Worm (Caenorhabditis elegans): Measurements from ENCODE around the gene sdz-23.

ce11 chrV:8130149-8130661, 30.8 kb downstream of the sdz-23 start, which contains the start of gene snap-1:
- TF ChIP-seq zfh-2 (GFP tag; conservative IDR thresholded peaks at IDR 0.05), result no peak
- no peak for TF ChIP-seq snpc-4 (GFP tag; optimal IDR thresholded peaks at IDR 0.05)
- TF ChIP-seq snpc-4 (tag; optimal IDR thresholded peaks at IDR 0.05), result no peak
- TF ChIP-seq ZK185.1 (tag; optimal IDR thresholded peaks at IDR 0.05; ENCODE audit: poor library complexity, severe bottlenecking), result no peak
- TF ChIP-seq hmg-20 (GFP tag; IDR thresholded peaks at IDR 0.05), result no peak
- no peak for TF ChIP-seq ceh-91 (GFP tag; IDR thresholded peaks at IDR 0.05)
